Worm (Caenorhabditis elegans): ENCODE results near the gene nhr-39.

Gene nhr-39

DNA sequence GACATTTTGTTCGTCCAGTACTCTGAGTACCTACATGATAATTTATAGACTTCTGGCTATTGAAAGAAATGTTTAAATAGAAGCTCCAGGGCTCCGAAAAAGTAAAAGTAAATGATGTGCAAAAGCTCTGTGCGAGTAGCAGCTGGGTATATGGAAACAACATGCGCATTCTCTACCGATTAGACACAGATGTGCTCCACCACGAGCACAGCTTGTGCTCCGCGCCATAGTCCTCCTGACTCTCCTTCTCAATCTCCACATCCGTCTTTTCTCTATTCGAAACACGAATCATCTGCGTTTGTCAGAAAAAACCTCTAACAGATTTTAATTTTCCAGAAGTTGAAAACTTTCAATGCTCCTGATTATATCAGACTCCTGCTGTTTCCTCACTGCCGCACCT lies 19.7 kb upstream of the nhr-39 start:
- TF ChIP-seq aly-1 (tag; optimal IDR thresholded peaks at IDR 0.05): no peak
- TF ChIP-seq ama-1 (optimal IDR thresholded peaks at IDR 0.05): no peak
- TF ChIP-seq flt-1 (GFP tag; IDR thresholded peaks at IDR 0.05): no peak
- no peak for TF ChIP-seq tbx-37 (GFP tag; conservative IDR thresholded peaks at IDR 0.05)
- no peak for TF ChIP-seq ceh-13 (GFP tag; optimal IDR thresholded peaks at IDR 0.05)
- TF ChIP-seq B0310.2 (tag; optimal IDR thresholded peaks at IDR 0.05): no peak
- TF ChIP-seq hmbx-1 (tag; optimal IDR thresholded peaks at IDR 0.05): no peak
- TF ChIP-seq ets-7 (tag; optimal IDR thresholded peaks at IDR 0.05): no peak
- TF ChIP-seq tbx-11 (GFP tag; IDR thresholded peaks at IDR 0.05): no peak
- TF ChIP-seq hmg-4 (GFP tag; optimal IDR thresholded peaks at IDR 0.05): no peak
- no peak for TF ChIP-seq hnd-1 (tag; optimal IDR thresholded peaks at IDR 0.05)
- no peak for TF ChIP-seq tra-4 (tag; optimal IDR thresholded peaks at IDR 0.05)
- no peak for TF ChIP-seq sea-1 (GFP tag; conservative IDR thresholded peaks at IDR 0.05)
- TF ChIP-seq ceh-36 (tag; optimal IDR thresholded peaks at IDR 0.05): no peak
- no peak for TF ChIP-seq scrt-1 (GFP tag; IDR thresholded peaks at IDR 0.05)
- no peak for TF ChIP-seq F13C5.2 (tag; optimal IDR thresholded peaks at IDR 0.05)
- no peak for TF ChIP-seq pes-1 (GFP tag; IDR thresholded peaks at IDR 0.05)

DNA sequence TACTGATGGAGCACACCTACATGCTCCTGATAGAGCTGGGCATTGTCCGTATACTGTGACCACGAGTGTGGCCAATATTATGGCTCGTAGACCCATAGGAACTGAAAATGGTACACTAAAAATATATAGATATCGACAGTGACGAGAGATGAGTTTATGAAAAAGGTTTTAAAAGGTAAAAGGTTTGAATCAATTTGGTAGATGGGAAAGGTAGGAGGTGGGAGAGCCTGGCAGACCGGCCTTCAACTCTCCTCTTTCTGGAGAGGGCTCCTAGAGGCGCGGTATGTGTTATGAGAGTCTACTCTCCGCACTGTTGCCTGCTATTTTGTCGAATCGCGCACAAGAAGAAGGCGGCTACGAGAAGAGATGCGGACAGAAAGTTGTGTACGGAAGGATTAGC lies 15.7 kb upstream of the nhr-39 start, which contains the start of gene lron-2:
TSS of gene lron-2 (minus strand) at position 101 of the 400 bp plus-strand sequence.
- TF ChIP-seq aly-1 (tag; optimal IDR thresholded peaks at IDR 0.05): no peak
- TF ChIP-seq ets-7 (tag; optimal IDR thresholded peaks at IDR 0.05): no peak
- TF ChIP-seq tbx-11 (GFP tag; IDR thresholded peaks at IDR 0.05): no peak
- no peak for TF ChIP-seq tra-4 (tag; optimal IDR thresholded peaks at IDR 0.05)
- TF ChIP-seq sea-1 (GFP tag; conservative IDR thresholded peaks at IDR 0.05): no peak
- no peak for TF ChIP-seq hmg-4 (GFP tag; optimal IDR thresholded peaks at IDR 0.05)
- TF ChIP-seq ama-1 (optimal IDR thresholded peaks at IDR 0.05): no peak
- TF ChIP-seq scrt-1 (GFP tag; IDR thresholded peaks at IDR 0.05): no peak
- TF ChIP-seq B0310.2 (tag; optimal IDR thresholded peaks at IDR 0.05): no peak
- no peak for TF ChIP-seq ceh-36 (tag; optimal IDR thresholded peaks at IDR 0.05)
- TF ChIP-seq hmbx-1 (tag; optimal IDR thresholded peaks at IDR 0.05): no peak

DNA sequence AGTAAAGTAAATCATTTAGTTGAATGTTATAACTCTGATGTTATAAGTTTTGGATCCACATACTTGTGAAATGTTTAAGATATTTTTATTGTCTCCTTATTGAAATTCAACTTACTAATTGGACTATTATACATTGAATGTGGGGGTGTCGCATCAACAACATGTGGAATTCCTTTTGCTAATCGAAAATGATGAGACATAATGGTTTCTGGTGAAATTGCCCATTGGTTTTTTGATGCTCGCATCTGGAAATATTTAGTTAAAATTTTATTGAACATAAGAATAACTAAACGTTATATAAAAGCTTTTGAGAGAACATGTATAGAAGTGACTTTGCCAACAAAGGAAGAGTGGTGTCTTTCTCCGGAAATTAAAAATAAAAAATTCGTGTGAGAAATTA lies 11.2 kb upstream of the nhr-39 start, which contains the start of gene ZK682.7:
TSS of gene ZK682.7 (minus strand) at position 247 of the 400 bp plus-strand sequence.
- TF ChIP-seq pes-1 (GFP tag; IDR thresholded peaks at IDR 0.05) (no peak), tbx-37 (GFP tag; conservative IDR thresholded peaks at IDR 0.05) (no peak), B0310.2 (tag; optimal IDR thresholded peaks at IDR 0.05) (no peak), hnd-1 (tag; optimal IDR thresholded peaks at IDR 0.05) (no peak), sea-1 (GFP tag; conservative IDR thresholded peaks at IDR 0.05) (no peak), ceh-36 (tag; optimal IDR thresholded peaks at IDR 0.05) (no peak), hmbx-1 (tag; optimal IDR thresholded peaks at IDR 0.05) (no peak), scrt-1 (GFP tag; IDR thresholded peaks at IDR 0.05) (no peak), ets-7 (tag; optimal IDR thresholded peaks at IDR 0.05) (no peak)

DNA sequence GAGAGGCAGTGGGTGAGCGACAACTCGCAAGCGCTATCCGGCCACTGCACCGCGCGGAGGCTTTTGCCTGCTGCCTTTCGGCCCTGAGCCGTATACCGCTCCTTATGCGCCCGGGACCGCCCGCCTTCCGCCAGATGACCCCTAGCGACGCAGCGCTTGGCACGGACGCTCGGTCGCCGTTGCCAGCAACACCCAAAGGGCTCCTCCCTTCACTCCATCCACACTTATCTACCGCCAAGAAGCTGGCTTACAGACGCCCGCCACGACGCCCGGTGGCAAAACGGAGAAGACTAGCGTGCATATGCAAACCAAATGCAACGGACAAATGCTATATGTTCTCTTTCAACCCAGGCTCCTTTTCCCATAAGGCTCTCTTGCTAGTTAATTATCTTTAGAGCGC lies 9.8 kb upstream of the nhr-39 start:
- TF ChIP-seq tbx-11 (GFP tag; IDR thresholded peaks at IDR 0.05) (no peak), ceh-13 (GFP tag; optimal IDR thresholded peaks at IDR 0.05) (no peak), ama-1 (optimal IDR thresholded peaks at IDR 0.05) (no peak), scrt-1 (GFP tag; IDR thresholded peaks at IDR 0.05) (0 out of 2 replicates have a peak, but pooled peaks have one; percentile 41), hmg-4 (GFP tag; optimal IDR thresholded peaks at IDR 0.05) (peak; percentile 47), F13C5.2 (tag; optimal IDR thresholded peaks at IDR 0.05) (no peak), flt-1 (GFP tag; IDR thresholded peaks at IDR 0.05) (no peak), tbx-37 (GFP tag; conservative IDR thresholded peaks at IDR 0.05) (no peak), B0310.2 (tag; optimal IDR thresholded peaks at IDR 0.05) (no peak), sea-1 (GFP tag; conservative IDR thresholded peaks at IDR 0.05) (no peak), hmbx-1 (tag; optimal IDR thresholded peaks at IDR 0.05) (no peak), tra-4 (tag; optimal IDR thresholded peaks at IDR 0.05) (no peak), aly-1 (tag; optimal IDR thresholded peaks at IDR 0.05) (no peak), ceh-36 (tag; optimal IDR thresholded peaks at IDR 0.05) (no peak), ets-7 (tag; optimal IDR thresholded peaks at IDR 0.05) (no peak), hnd-1 (tag; optimal IDR thresholded peaks at IDR 0.05) (no peak), pes-1 (GFP tag; IDR thresholded peaks at IDR 0.05) (no peak)

DNA sequence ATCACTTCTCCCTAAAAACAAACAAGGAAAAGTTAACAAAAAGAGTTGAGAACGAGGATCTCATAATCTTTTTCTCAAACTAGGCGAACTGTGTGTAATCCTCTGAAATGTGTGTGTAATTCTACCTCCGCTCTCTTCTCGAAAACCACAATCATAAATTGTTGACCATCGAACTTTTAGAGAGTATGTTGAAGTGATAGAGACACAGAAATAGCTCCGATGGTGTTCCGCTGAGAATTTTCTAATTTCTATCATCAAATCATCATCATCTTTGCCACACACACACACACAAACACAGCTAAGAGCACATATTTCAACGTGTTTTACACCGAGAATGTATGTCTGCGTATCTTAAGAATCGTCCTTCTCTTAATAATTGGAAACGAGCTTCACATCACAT lies 7.5 kb upstream of the nhr-39 start:
- TF ChIP-seq B0310.2 (tag; optimal IDR thresholded peaks at IDR 0.05) (no peak), tbx-11 (GFP tag; IDR thresholded peaks at IDR 0.05) (no peak), ama-1 (optimal IDR thresholded peaks at IDR 0.05) (no peak), ets-7 (tag; optimal IDR thresholded peaks at IDR 0.05) (no peak), F13C5.2 (tag; optimal IDR thresholded peaks at IDR 0.05) (no peak), pes-1 (GFP tag; IDR thresholded peaks at IDR 0.05) (no peak), tbx-37 (GFP tag; conservative IDR thresholded peaks at IDR 0.05) (no peak), hnd-1 (tag; optimal IDR thresholded peaks at IDR 0.05) (no peak), tra-4 (tag; optimal IDR thresholded peaks at IDR 0.05) (no peak), aly-1 (tag; optimal IDR thresholded peaks at IDR 0.05) (no peak), ceh-13 (GFP tag; optimal IDR thresholded peaks at IDR 0.05) (no peak), hmg-4 (GFP tag; optimal IDR thresholded peaks at IDR 0.05) (no peak), sea-1 (GFP tag; conservative IDR thresholded peaks at IDR 0.05) (no peak), scrt-1 (GFP tag; IDR thresholded peaks at IDR 0.05) (no peak), flt-1 (GFP tag; IDR thresholded peaks at IDR 0.05) (no peak)

DNA sequence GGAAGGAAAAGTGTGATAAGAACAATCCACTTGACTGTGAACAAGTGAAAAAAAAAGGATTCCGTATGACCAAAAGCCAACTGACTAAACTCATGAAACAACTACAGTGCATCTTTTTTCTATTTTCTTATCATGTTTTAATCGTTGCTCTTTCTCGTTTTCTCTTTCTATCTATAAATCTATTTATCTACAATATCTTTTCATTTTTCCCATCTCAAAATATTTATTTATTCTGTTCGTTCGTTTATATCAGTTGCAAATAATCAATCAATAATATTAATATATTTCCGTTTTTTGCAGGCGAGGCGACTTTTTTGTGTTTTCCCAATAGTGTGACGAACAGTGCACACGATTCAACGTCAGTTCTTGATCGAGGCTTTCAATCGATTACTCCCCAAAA lies 5.8 kb upstream of the nhr-39 start, which contains the start of gene F44A2.5:
TSS of gene F44A2.5 (plus strand) at position 301 of the 400 bp plus-strand sequence.
- TF ChIP-seq scrt-1 (GFP tag; IDR thresholded peaks at IDR 0.05) (no peak), ets-7 (tag; optimal IDR thresholded peaks at IDR 0.05) (no peak), tbx-11 (GFP tag; IDR thresholded peaks at IDR 0.05) (no peak), pes-1 (GFP tag; IDR thresholded peaks at IDR 0.05) (no peak), hmg-4 (GFP tag; optimal IDR thresholded peaks at IDR 0.05) (no peak), ama-1 (optimal IDR thresholded peaks at IDR 0.05) (no peak), ceh-13 (GFP tag; optimal IDR thresholded peaks at IDR 0.05) (no peak), tbx-37 (GFP tag; conservative IDR thresholded peaks at IDR 0.05) (no peak), hmbx-1 (tag; optimal IDR thresholded peaks at IDR 0.05) (no peak), ceh-36 (tag; optimal IDR thresholded peaks at IDR 0.05) (no peak), B0310.2 (tag; optimal IDR thresholded peaks at IDR 0.05) (no peak), F13C5.2 (tag; optimal IDR thresholded peaks at IDR 0.05) (no peak), hnd-1 (tag; optimal IDR thresholded peaks at IDR 0.05) (no peak), aly-1 (tag; optimal IDR thresholded peaks at IDR 0.05) (no peak), flt-1 (GFP tag; IDR thresholded peaks at IDR 0.05) (no peak), tra-4 (tag; optimal IDR thresholded peaks at IDR 0.05) (no peak), sea-1 (GFP tag; conservative IDR thresholded peaks at IDR 0.05) (no peak)

DNA sequence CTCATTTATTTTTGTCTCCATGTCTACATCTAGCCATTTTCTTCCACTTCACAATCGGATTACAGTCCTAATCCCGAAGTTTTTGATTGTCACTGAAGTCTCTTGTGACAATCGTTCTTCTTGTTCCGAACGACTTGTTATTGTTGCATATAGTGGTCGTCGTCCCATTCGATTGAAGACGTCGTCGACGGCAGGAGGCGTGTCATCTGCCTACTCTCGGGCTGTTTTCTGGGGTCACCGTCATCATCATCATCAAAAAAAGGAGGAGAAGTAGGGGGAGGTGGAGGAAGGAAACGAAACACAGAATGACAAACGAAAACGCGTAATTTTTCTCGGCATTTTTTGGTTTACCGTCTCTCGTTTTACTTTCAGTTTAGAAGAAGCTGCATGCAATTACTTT lies 2.0 kb downstream of the nhr-39 start, which contains the start of gene F44A2.3:
TSS of gene F44A2.3 (plus strand) at position 301 of the 400 bp plus-strand sequence.
- TF ChIP-seq sea-1 (GFP tag; conservative IDR thresholded peaks at IDR 0.05) (no peak), hmbx-1 (tag; optimal IDR thresholded peaks at IDR 0.05) (no peak), F13C5.2 (tag; optimal IDR thresholded peaks at IDR 0.05) (no peak), ceh-13 (GFP tag; optimal IDR thresholded peaks at IDR 0.05) (no peak), tra-4 (tag; optimal IDR thresholded peaks at IDR 0.05) (no peak), scrt-1 (GFP tag; IDR thresholded peaks at IDR 0.05) (no peak), hmg-4 (GFP tag; optimal IDR thresholded peaks at IDR 0.05) (no peak), ets-7 (tag; optimal IDR thresholded peaks at IDR 0.05) (no peak), tbx-11 (GFP tag; IDR thresholded peaks at IDR 0.05) (no peak), flt-1 (GFP tag; IDR thresholded peaks at IDR 0.05) (no peak), B0310.2 (tag; optimal IDR thresholded peaks at IDR 0.05) (no peak), pes-1 (GFP tag; IDR thresholded peaks at IDR 0.05) (no peak), tbx-37 (GFP tag; conservative IDR thresholded peaks at IDR 0.05) (no peak), aly-1 (tag; optimal IDR thresholded peaks at IDR 0.05) (no peak), ceh-36 (tag; optimal IDR thresholded peaks at IDR 0.05) (no peak), ama-1 (optimal IDR thresholded peaks at IDR 0.05) (no peak), hnd-1 (tag; optimal IDR thresholded peaks at IDR 0.05) (no peak)

Data from whole organism, early embryonic.